Worm (Caenorhabditis elegans) whole organism, L4 larva: ENCODE data around the gene Y39E4A.1.

Source experiments
- D1046.2 ChIP-seq: fragments of 200-800 bp; sonication (Bioruptor generic); IDR thresholded peaks from 2 replicates; pipeline ENCODE4 v1.3.6; 2022; ENCODE audit warnings: missing genetic modification characterization, missing compliant biosample characterization
- F10B5.3 ChIP-seq: sonication (generic microtip); optimal IDR thresholded peaks from 2 replicates; lab custom pipeline; 2016; ENCODE audit warnings: mild to moderate bottlenecking, missing genetic modification characterization, missing compliant biosample characterization
- F37D6.2 ChIP-seq: sonication (generic microtip); optimal IDR thresholded peaks from 2 replicates; lab custom pipeline; 2016; ENCODE audit warnings: mild to moderate bottlenecking, missing genetic modification characterization, missing compliant biosample characterization
- F49E8.2 ChIP-seq: sonication (generic microtip); optimal IDR thresholded peaks from 2 replicates; lab custom pipeline; 2016; ENCODE audit warnings: missing compliant biosample characterization, mild to moderate bottlenecking, missing genetic modification characterization, borderline replicate concordance
- R02D3.7 ChIP-seq: fragments of 150-350 bp; sonication (generic microtip); optimal IDR thresholded peaks from 3 replicates; lab custom pipeline; 2014; ENCODE audit warnings: missing biosample characterization, missing genetic modification characterization
- Y75B8A.6 ChIP-seq: fragments of 200-800 bp; sonication (Bioruptor generic); IDR thresholded peaks from 2 replicates; pipeline ENCODE4 v1.3.6; 2022; ENCODE audit warnings: missing genetic modification reagents, missing genetic modification characterization, missing compliant biosample characterization
- ZK546.5 ChIP-seq, 2 experiments: sonication (generic microtip); optimal IDR thresholded peaks; 2 replicates each; lab custom pipeline; 2017; ENCODE audit warnings: missing biosample characterization in 2 of 2, missing genetic modification characterization in 2 of 2
- aha-1 ChIP-seq: fragments of 150-350 bp; peaks from one replicate; lab custom pipeline; 2014; ENCODE audit warnings: missing biosample characterization, missing genetic modification characterization
- aly-2 ChIP-seq: sonication (generic microtip); optimal IDR thresholded peaks from 2 replicates; lab custom pipeline; 2018; ENCODE audit warnings: missing biosample characterization, missing genetic modification characterization
- attf-4 ChIP-seq: sonication (generic microtip); optimal IDR thresholded peaks from 3 replicates; lab custom pipeline; 2017; ENCODE audit warnings: missing biosample characterization, missing genetic modification characterization
- ceh-20 ChIP-seq: fragments of 200-800 bp; sonication (Bioruptor generic); IDR thresholded peaks from 2 replicates; pipeline ENCODE4 v1.3.6; 2022; ENCODE audit warnings: missing genetic modification reagents, missing genetic modification characterization, missing compliant biosample characterization
- ceh-62 ChIP-seq: sonication (generic microtip); optimal IDR thresholded peaks from 2 replicates; lab custom pipeline; 2017; ENCODE audit warnings: missing biosample characterization, missing genetic modification characterization
- ctbp-1 ChIP-seq: fragments of 200-800 bp; sonication (Bioruptor generic); IDR thresholded peaks from 2 replicates; pipeline ENCODE4 v1.3.6; 2022; ENCODE audit warnings: missing genetic modification reagents, missing genetic modification characterization, missing compliant biosample characterization
- daf-12 ChIP-seq: fragments of 150-350 bp; optimal IDR thresholded peaks from 2 replicates; lab custom pipeline; 2014; ENCODE audit warnings: missing biosample characterization, missing genetic modification reagents, missing genetic modification characterization
- daf-8 ChIP-seq: fragments of 200-800 bp; sonication (Bioruptor generic); IDR thresholded peaks from 2 replicates; pipeline ENCODE4 v1.3.6; 2022; ENCODE audit warnings: missing genetic modification characterization, missing compliant biosample characterization
- dmd-6 ChIP-seq: fragments of 200-800 bp; sonication (Bioruptor generic); IDR thresholded peaks from 2 replicates; pipeline ENCODE4 v1.3.6; 2022; ENCODE audit warnings: missing genetic modification reagents, missing genetic modification characterization, missing compliant biosample characterization
- dmd-8 ChIP-seq: fragments of 200-800 bp; sonication (Bioruptor generic); IDR thresholded peaks from 2 replicates; pipeline ENCODE4 v1.3.6; 2022; ENCODE audit warnings: missing genetic modification characterization, missing compliant biosample characterization
- dpl-1 ChIP-seq: fragments of 150-350 bp; optimal IDR thresholded peaks from 2 replicates; lab custom pipeline; 2014; ENCODE audit warnings: missing biosample characterization, missing genetic modification reagents, missing genetic modification characterization
- duxl-1 ChIP-seq: sonication (generic microtip); optimal IDR thresholded peaks from 2 replicates; lab custom pipeline; 2016; ENCODE audit warnings: mild to moderate bottlenecking, missing genetic modification characterization, moderate library complexity, missing compliant biosample characterization; ENCODE audit not compliant: poor library complexity
- egl-27 ChIP-seq: sonication (generic microtip); optimal IDR thresholded peaks from 3 replicates; lab custom pipeline; 2017; ENCODE audit warnings: missing biosample characterization, missing genetic modification reagents, missing genetic modification characterization
- hlh-11 ChIP-seq: fragments of 200-800 bp; sonication (Bioruptor generic); optimal IDR thresholded peaks from 2 replicates; lab custom pipeline; 2018; ENCODE audit warnings: mild to moderate bottlenecking, missing genetic modification characterization, missing compliant biosample characterization
- jun-1 ChIP-seq: fragments of 150-350 bp; optimal IDR thresholded peaks from 2 replicates; lab custom pipeline; 2014; ENCODE audit warnings: missing biosample characterization, missing genetic modification reagents, missing genetic modification characterization
- lin-15B ChIP-seq: fragments of 150-350 bp; sonication (generic microtip); optimal IDR thresholded peaks from 3 replicates; lab custom pipeline; 2014; ENCODE audit warnings: missing biosample characterization, missing genetic modification characterization
- lsy-2 ChIP-seq, 2 experiments: fragments of 150-350 bp in 1 of 2; sonication (generic microtip) in 1 of 2; optimal IDR thresholded peaks; 2 replicates each; lab custom pipeline; 2014 to 2017; ENCODE audit warnings: missing biosample characterization in 2 of 2, missing genetic modification characterization in 2 of 2
- madf-9 ChIP-seq: fragments of 200-800 bp; sonication (Bioruptor generic); conservative IDR thresholded peaks from 2 replicates; pipeline ENCODE4 v1.3.6; 2022; ENCODE audit warnings: missing genetic modification reagents, missing genetic modification characterization, missing compliant biosample characterization
- mdt-29 ChIP-seq: fragments of 200-800 bp; sonication (Bioruptor generic); IDR thresholded peaks from 2 replicates; pipeline ENCODE4 v1.3.6; 2022; ENCODE audit warnings: missing genetic modification reagents, missing genetic modification characterization, missing compliant biosample characterization
- mep-1 ChIP-seq: fragments of 150-350 bp; sonication (generic microtip); optimal IDR thresholded peaks from 3 replicates; lab custom pipeline; 2014; ENCODE audit warnings: missing biosample characterization, missing genetic modification characterization
- mxl-2 ChIP-seq: fragments of 200-800 bp; sonication (Bioruptor generic); conservative IDR thresholded peaks from 2 replicates; pipeline ENCODE4 v1.3.6; 2022; ENCODE audit warnings: missing genetic modification reagents, missing genetic modification characterization, missing compliant biosample characterization
- mxl-3 ChIP-seq: fragments of 200-800 bp; sonication (Bioruptor generic); optimal IDR thresholded peaks from 2 replicates; lab custom pipeline; 2018; ENCODE audit warnings: mild to moderate bottlenecking, missing genetic modification characterization, missing compliant biosample characterization
- nhr-11 ChIP-seq: fragments of 150-350 bp; optimal IDR thresholded peaks from 2 replicates; lab custom pipeline; 2014; ENCODE audit warnings: missing biosample characterization, missing genetic modification characterization
- nhr-237 ChIP-seq: sonication (generic microtip); optimal IDR thresholded peaks from 2 replicates; lab custom pipeline; 2017; ENCODE audit warnings: missing biosample characterization, missing genetic modification characterization
- nhr-28 ChIP-seq: fragments of 150-350 bp; optimal IDR thresholded peaks from 2 replicates; lab custom pipeline; 2014; ENCODE audit warnings: missing biosample characterization, missing genetic modification characterization
- nhr-41 ChIP-seq: fragments of 200-800 bp; sonication (Bioruptor generic); IDR thresholded peaks from 2 replicates; pipeline ENCODE4 v1.3.6; 2022; ENCODE audit warnings: missing genetic modification reagents, missing genetic modification characterization, missing compliant biosample characterization
- nhr-6 ChIP-seq: fragments of 150-350 bp; optimal IDR thresholded peaks from 2 replicates; lab custom pipeline; 2014; ENCODE audit warnings: missing biosample characterization, missing genetic modification characterization
- nhr-76 ChIP-seq: fragments of 150-350 bp; optimal IDR thresholded peaks from 2 replicates; lab custom pipeline; 2014; ENCODE audit warnings: missing biosample characterization, missing genetic modification characterization
- nhr-77 ChIP-seq: fragments of 150-350 bp; optimal IDR thresholded peaks from 2 replicates; lab custom pipeline; 2014; ENCODE audit warnings: missing biosample characterization, missing genetic modification characterization
- pqm-1 ChIP-seq: sonication (generic microtip); optimal IDR thresholded peaks from 2 replicates; lab custom pipeline; 2017; ENCODE audit warnings: missing biosample characterization, missing genetic modification characterization
- saeg-2 ChIP-seq: fragments of 200-800 bp; sonication (Bioruptor generic); IDR thresholded peaks from 2 replicates; pipeline ENCODE4 v1.3.6; 2022; ENCODE audit warnings: missing genetic modification reagents, missing genetic modification characterization, missing compliant biosample characterization
- skn-1 ChIP-seq: fragments of 150-350 bp; optimal IDR thresholded peaks from 2 replicates; lab custom pipeline; 2014; ENCODE audit warnings: missing biosample characterization, missing genetic modification characterization
- snpc-4 ChIP-seq: fragments of 150-350 bp; optimal IDR thresholded peaks from 2 replicates; lab custom pipeline; 2014; ENCODE audit warnings: missing biosample characterization, missing genetic modification characterization
- spr-3 ChIP-seq: fragments of 200-800 bp; sonication (Bioruptor generic); optimal IDR thresholded peaks from 2 replicates; lab custom pipeline; 2018; ENCODE audit warnings: mild to moderate bottlenecking, missing genetic modification characterization, missing compliant biosample characterization
- tag-97 ChIP-seq: fragments of 200-800 bp; sonication (Bioruptor generic); IDR thresholded peaks from 2 replicates; pipeline ENCODE4 v1.3.6; 2022; ENCODE audit warnings: missing genetic modification characterization, missing compliant biosample characterization
- tra-1 ChIP-seq: fragments of 200-800 bp; sonication (Bioruptor generic); IDR thresholded peaks from 2 replicates; pipeline ENCODE4 v1.3.6; 2022; ENCODE audit warnings: missing genetic modification reagents, missing genetic modification characterization, missing compliant biosample characterization
- unc-39 ChIP-seq: sonication (generic microtip); optimal IDR thresholded peaks from 2 replicates; lab custom pipeline; 2017; ENCODE audit warnings: missing biosample characterization, missing genetic modification characterization
- unc-62 ChIP-seq, 3 experiments: fragments of 150-350 bp in 1 of 3; sonication (generic microtip); optimal IDR thresholded peaks in 2 of 3; peaks in 1 of 3; 1 replicate in 1 of 3; 2 replicates in 2 of 3; lab custom pipeline; 2014 to 2017; ENCODE audit warnings: missing biosample characterization in 3 of 3, missing genetic modification characterization in 3 of 3, missing genetic modification reagents in 3 of 3, missing genotype in 1 of 3
- vab-7 ChIP-seq: fragments of 200-800 bp; sonication (Bioruptor generic); IDR thresholded peaks from 2 replicates; pipeline ENCODE4 v1.3.6; 2022; ENCODE audit warnings: missing genetic modification reagents, missing genetic modification characterization, missing compliant biosample characterization
- zag-1 ChIP-seq: fragments of 150-350 bp; optimal IDR thresholded peaks from 2 replicates; lab custom pipeline; 2014; ENCODE audit warnings: missing biosample characterization, missing genetic modification characterization
- zfp-2 ChIP-seq: sonication (generic microtip); optimal IDR thresholded peaks from 2 replicates; lab custom pipeline; 2016; ENCODE audit warnings: mild to moderate bottlenecking, missing genetic modification characterization, missing compliant biosample characterization
- zfp-3 ChIP-seq: fragments of 200-800 bp; sonication (Bioruptor generic); conservative IDR thresholded peaks from 2 replicates; pipeline ENCODE4 v1.3.6; 2022; ENCODE audit warnings: missing genetic modification reagents, missing genetic modification characterization, missing compliant biosample characterization
- zip-2 ChIP-seq: fragments of 150-350 bp; optimal IDR thresholded peaks from 2 replicates; lab custom pipeline; 2014; ENCODE audit warnings: missing biosample characterization, missing genetic modification characterization
- ztf-11 ChIP-seq: fragments of 150-350 bp; optimal IDR thresholded peaks from 2 replicates; lab custom pipeline; 2014; ENCODE audit warnings: missing biosample characterization, missing genetic modification characterization
- ztf-7 ChIP-seq: fragments of 150-350 bp; optimal IDR thresholded peaks from 2 replicates; lab custom pipeline; 2014; ENCODE audit warnings: missing biosample characterization, missing genetic modification characterization

The Y39E4A.1 gene

ce11 chrIII:12978473-12979174, 27.4 kb downstream of the Y39E4A.1 start, which contains the start of the genes ubq-2 and frg-1 (continued):
- peak; percentile 81 for TF ChIP-seq F37D6.2
- TF ChIP-seq nhr-41 (GFP tag; lab: Robert Waterston, UW) = no peak
- TF ChIP-seq saeg-2 = no peak
- no peak for TF ChIP-seq mxl-3 (GFP tag; lab: Kevin White, UChicago)
- TF ChIP-seq ceh-20 (GFP tag; lab: Robert Waterston, UW) = peak; percentile 76
- peak; percentile 77 for TF ChIP-seq hlh-11 (tag; lab: Kevin White, UChicago)
- TF ChIP-seq ztf-7 (tag; lab: Kevin White, UChicago) = peak; percentile 79
- TF ChIP-seq nhr-237 = no peak
- TF ChIP-seq ceh-62 = no peak
- TF ChIP-seq duxl-1 (tag; lab: Kevin White, UChicago) = peak; percentile 58
- TF ChIP-seq dmd-8 (GFP tag; lab: Robert Waterston, UW) = no peak
- TF ChIP-seq tag-97 = no peak
- peak; percentile 96 for TF ChIP-seq R02D3.7 (tag; lab: Kevin White, UChicago)
- TF ChIP-seq tra-1 = no peak; the same call in 1 of the 2 replicates
- no peak for TF ChIP-seq daf-8 (GFP tag; lab: Robert Waterston, UW)
- TF ChIP-seq mdt-29 (GFP tag; lab: Robert Waterston, UW) = peak; percentile 57; the same call in 1 of the 2 replicates
- peak in 1 of 2 experiments; percentile 19 for TF ChIP-seq ZK546.5 (tag; optimal IDR thresholded peaks at IDR 0.05; lab: Kevin White, UChicago)
- TF ChIP-seq unc-62 (GFP tag; optimal IDR thresholded peaks at IDR 0.05 in 1 of 2; lab: Kevin White, UChicago) = peak in 1 of 2 experiments; percentile 57
- TF ChIP-seq unc-62 (tag; optimal IDR thresholded peaks at IDR 0.05; lab: Kevin White, UChicago) = no peak
- TF ChIP-seq nhr-76 (tag; lab: Kevin White, UChicago) = no peak
- TF ChIP-seq nhr-77 (tag; lab: Kevin White, UChicago) = peak; percentile 59
- TF ChIP-seq ztf-11 = no peak
- TF ChIP-seq zfp-3 (GFP tag; lab: Robert Waterston, UW) = 0 out of 2 replicates have a peak, but pooled peaks have one; percentile 21
- TF ChIP-seq unc-39 (tag; lab: Kevin White, UChicago) = no peak
- TF ChIP-seq lin-15B (tag; lab: Kevin White, UChicago) = no peak
- peak; percentile 74 for TF ChIP-seq ctbp-1 (GFP tag; lab: Robert Waterston, UW)
- TF ChIP-seq pqm-1 = no peak
- peak; percentile 53 for TF ChIP-seq nhr-6 (tag; lab: Kevin White, UChicago)
- TF ChIP-seq skn-1 (tag; lab: Kevin White, UChicago) = no peak
- no peak for TF ChIP-seq madf-9 (GFP tag; lab: Robert Waterston, UW)
- no peak for TF ChIP-seq jun-1 (tag; lab: Kevin White, UChicago)
- no peak for TF ChIP-seq zag-1 (tag; lab: Kevin White, UChicago)
- peak; percentile 96 for TF ChIP-seq mep-1
- TF ChIP-seq D1046.2 (GFP tag; lab: Robert Waterston, UW) = no peak
- TF ChIP-seq lsy-2 (tag; optimal IDR thresholded peaks at IDR 0.05; lab: Kevin White, UChicago) = peak; percentile 99 to 100
- peak; percentile 57 for TF ChIP-seq nhr-28
- no peak for TF ChIP-seq aly-2 (tag; lab: Kevin White, UChicago)
- peak; percentile 43 for TF ChIP-seq zfp-2 (tag; lab: Kevin White, UChicago)
- peak; percentile 2 for TF ChIP-seq zip-2 (tag; lab: Kevin White, UChicago)
- TF ChIP-seq Y75B8A.6 (GFP tag; lab: Robert Waterston, UW) = no peak
- TF ChIP-seq mxl-2 (GFP tag; lab: Robert Waterston, UW) = no peak
- TF ChIP-seq spr-3 (GFP tag; lab: Kevin White, UChicago) = peak; percentile 39
- TF ChIP-seq aha-1 = peak; percentile 54
- TF ChIP-seq dmd-6 (GFP tag; lab: Robert Waterston, UW) = peak; percentile 67
- TF ChIP-seq nhr-11 = peak; percentile 86
- TF ChIP-seq F49E8.2 (tag; lab: Kevin White, UChicago) = peak; percentile 76
- no peak for TF ChIP-seq egl-27 (tag; lab: Kevin White, UChicago)
- no peak for TF ChIP-seq attf-4
- no peak for TF ChIP-seq vab-7 (GFP tag; lab: Robert Waterston, UW)
- TF ChIP-seq dpl-1 = peak; percentile 83
- no peak for TF ChIP-seq snpc-4 (tag; lab: Kevin White, UChicago)
- no peak for TF ChIP-seq daf-12 (tag; lab: Kevin White, UChicago)
- TF ChIP-seq F10B5.3 (tag; lab: Kevin White, UChicago) = peak; percentile 2
